Comparison of ENCODE assay signal across 1 fruit fly cellular context in genomic region chr3L:8657429-8657754, dm6.
TF ChIP-seq lines count a peak whose summit lies in the region.

No protein-coding gene starts in this region.

TF ChIP-seq in whole organism, embryonic, 481 proteins besides CTCF, POLR2A, EP300 and RAD21 (continued from another document):
- peak; percentile 4 for TF ChIP-seq CG4424 (GFP tag; optimal IDR thresholded peaks at IDR 0.05; lab: Kevin White, UChicago)
- no peak for TF ChIP-seq Dfd (GFP tag; optimal IDR thresholded peaks at IDR 0.05; lab: Kevin White, UChicago)
- no peak for TF ChIP-seq BtbVII (GFP tag; optimal IDR thresholded peaks at IDR 0.05; lab: Kevin White, UChicago)
- peak; percentile 85 for TF ChIP-seq lbe (GFP tag; optimal IDR thresholded peaks at IDR 0.05; lab: Kevin White, UChicago)
- TF ChIP-seq CG11560 (tag; IDR thresholded peaks at IDR 0.05; lab: Robert Waterston, UW): no peak
- TF ChIP-seq insv (GFP tag; optimal IDR thresholded peaks at IDR 0.05; lab: Kevin White, UChicago): no peak
- TF ChIP-seq disco-r (GFP tag; optimal IDR thresholded peaks at IDR 0.05; lab: Kevin White, UChicago): no peak
- TF ChIP-seq Nf-YB (GFP tag; optimal IDR thresholded peaks at IDR 0.05; lab: Kevin White, UChicago): no peak
- peak; percentile 85 for TF ChIP-seq corto (GFP tag; optimal IDR thresholded peaks at IDR 0.05; lab: Kevin White, UChicago)
TF ChIP-seq in whole organism, embryonic: peak in this region for 33.
